Worm (Caenorhabditis elegans) whole organism, mixed stage, embryonic: Measurements from ENCODE around the gene acly-1.
A peak's percentile ranks its signal among the peaks of the same experiment; 100 is the strongest.

Source experiments
- M03D4.4 ChIP-seq: sonication (generic microtip); optimal IDR thresholded peaks from 2 replicates; lab custom pipeline; 2017; ENCODE audit warnings: mild to moderate bottlenecking, missing genetic modification characterization, missing compliant biosample characterization
- blmp-1 ChIP-seq: fragments of 150-350 bp; optimal IDR thresholded peaks from 2 replicates; lab custom pipeline; 2014; ENCODE audit warnings: missing biosample characterization, missing genetic modification characterization
- ceh-39 ChIP-seq: fragments of 150-350 bp; optimal IDR thresholded peaks from 2 replicates; lab custom pipeline; 2014; ENCODE audit warnings: missing biosample characterization, missing genetic modification characterization
- ceh-43 ChIP-seq: fragments of 200-800 bp; sonication (Bioruptor generic); optimal IDR thresholded peaks from 2 replicates; lab custom pipeline; 2018; ENCODE audit warnings: mild to moderate bottlenecking, missing genetic modification characterization, moderate library complexity, missing compliant biosample characterization
- ces-1 ChIP-seq: fragments of 150-350 bp; optimal IDR thresholded peaks from 2 replicates; lab custom pipeline; 2014; ENCODE audit warnings: missing biosample characterization, missing genetic modification reagents, missing genetic modification characterization
- cnd-1 ChIP-seq: fragments of 200-800 bp; sonication (Bioruptor generic); optimal IDR thresholded peaks from 2 replicates; lab custom pipeline; 2018; ENCODE audit warnings: mild to moderate bottlenecking, missing genetic modification characterization, missing compliant biosample characterization
- drap-1 ChIP-seq: fragments of 200-800 bp; sonication (Bioruptor generic); optimal IDR thresholded peaks from 3 replicates; lab custom pipeline; 2018; ENCODE audit warnings: mild to moderate bottlenecking, missing genetic modification characterization, missing compliant biosample characterization
- elt-1 ChIP-seq: sonication (generic microtip); optimal IDR thresholded peaks from 2 replicates; lab custom pipeline; 2017; ENCODE audit warnings: missing genetic modification characterization, mild to moderate bottlenecking, missing compliant biosample characterization, antibody characterized with exemption, moderate library complexity, borderline replicate concordance; ENCODE audit not compliant: insufficient read depth
- elt-3 ChIP-seq: fragments of 150-350 bp; optimal IDR thresholded peaks from 2 replicates; lab custom pipeline; 2014; ENCODE audit warnings: missing biosample characterization, missing genetic modification characterization
- flh-1 ChIP-seq: fragments of 200-800 bp; sonication (Bioruptor generic); optimal IDR thresholded peaks from 2 replicates; lab custom pipeline; 2018; ENCODE audit warnings: mild to moderate bottlenecking, missing genetic modification characterization, moderate library complexity, missing compliant biosample characterization
- ham-2 ChIP-seq: fragments of 200-800 bp; sonication (Bioruptor generic); optimal IDR thresholded peaks from 2 replicates; lab custom pipeline; 2018; ENCODE audit warnings: mild to moderate bottlenecking, missing genetic modification characterization, missing compliant biosample characterization
- hlh-1 ChIP-seq: fragments of 150-350 bp; optimal IDR thresholded peaks from 2 replicates; lab custom pipeline; 2014; ENCODE audit warnings: missing biosample characterization, missing genetic modification reagents, missing genetic modification characterization
- lin-13 ChIP-seq: fragments of 150-350 bp; optimal IDR thresholded peaks from 2 replicates; lab custom pipeline; 2014; ENCODE audit warnings: missing biosample characterization, missing genetic modification characterization
- lin-32 ChIP-seq: fragments of 200-800 bp; sonication (Bioruptor generic); optimal IDR thresholded peaks from 2 replicates; lab custom pipeline; 2018; ENCODE audit warnings: mild to moderate bottlenecking, missing genetic modification characterization, missing compliant biosample characterization
- lsy-2 ChIP-seq: fragments of 150-350 bp; optimal IDR thresholded peaks from 2 replicates; lab custom pipeline; 2014; ENCODE audit warnings: missing biosample characterization, missing genetic modification characterization
- mab-5 ChIP-seq: fragments of 150-350 bp; optimal IDR thresholded peaks from 2 replicates; lab custom pipeline; 2014; ENCODE audit warnings: missing biosample characterization, missing genetic modification characterization
- mep-1 ChIP-seq: fragments of 150-350 bp; optimal IDR thresholded peaks from 2 replicates; lab custom pipeline; 2017; ENCODE audit warnings: missing biosample characterization, missing genetic modification reagents, missing genetic modification characterization, inconsistent platforms
- mls-2 ChIP-seq: sonication (generic microtip); optimal IDR thresholded peaks from 2 replicates; lab custom pipeline; 2016; ENCODE audit warnings: mild to moderate bottlenecking, missing genetic modification characterization, moderate library complexity, missing compliant biosample characterization
- nhr-2 ChIP-seq: fragments of 150-350 bp; optimal IDR thresholded peaks from 2 replicates; lab custom pipeline; 2014; ENCODE audit warnings: missing biosample characterization, missing genetic modification characterization
- nhr-237 ChIP-seq: fragments of 150-350 bp; optimal IDR thresholded peaks from 2 replicates; lab custom pipeline; 2014; ENCODE audit warnings: missing biosample characterization, missing genetic modification characterization
- nhr-28 ChIP-seq: fragments of 150-350 bp; optimal IDR thresholded peaks from 2 replicates; lab custom pipeline; 2014; ENCODE audit warnings: missing biosample characterization, missing genetic modification characterization
- nhr-76 ChIP-seq: sonication (generic microtip); optimal IDR thresholded peaks from 2 replicates; lab custom pipeline; 2017; ENCODE audit warnings: missing biosample characterization, missing genetic modification characterization
- pha-4 ChIP-seq: fragments of 150-350 bp; optimal IDR thresholded peaks from 2 replicates; lab custom pipeline; 2018; ENCODE audit warnings: missing biosample characterization, missing genetic modification reagents, missing genetic modification characterization
- sem-2 ChIP-seq: fragments of 200-800 bp; sonication (Bioruptor generic); optimal IDR thresholded peaks from 2 replicates; lab custom pipeline; 2018; ENCODE audit warnings: mild to moderate bottlenecking, missing genetic modification characterization, missing compliant biosample characterization
- snpc-4 ChIP-seq: fragments of 150-350 bp; optimal IDR thresholded peaks from 2 replicates; lab custom pipeline; 2014; ENCODE audit warnings: missing biosample characterization, missing genetic modification characterization
- sptf-1 ChIP-seq: sonication (generic microtip); optimal IDR thresholded peaks from 2 replicates; lab custom pipeline; 2017; ENCODE audit warnings: mild to moderate bottlenecking, missing genetic modification characterization, moderate library complexity, missing compliant biosample characterization
- unc-120 ChIP-seq: sonication (generic microtip); optimal IDR thresholded peaks from 2 replicates; lab custom pipeline; 2017; ENCODE audit warnings: missing genetic modification characterization, missing compliant biosample characterization; ENCODE audit not compliant: poor library complexity, severe bottlenecking
- unc-39 ChIP-seq: fragments of 150-350 bp; optimal IDR thresholded peaks from 2 replicates; lab custom pipeline; 2014; ENCODE audit warnings: missing biosample characterization, missing genetic modification characterization
- unc-62 ChIP-seq: fragments of 150-350 bp; optimal IDR thresholded peaks from 2 replicates; lab custom pipeline; 2014; ENCODE audit warnings: missing biosample characterization, missing genetic modification reagents, missing genetic modification characterization
- zip-8 ChIP-seq: fragments of 150-350 bp; optimal IDR thresholded peaks from 2 replicates; lab custom pipeline; 2014; ENCODE audit warnings: missing biosample characterization, missing genetic modification characterization
- ztf-11 ChIP-seq: fragments of 150-350 bp; optimal IDR thresholded peaks from 2 replicates; lab custom pipeline; 2014; ENCODE audit warnings: missing biosample characterization, missing genetic modification characterization

The acly-1 gene

DNA sequence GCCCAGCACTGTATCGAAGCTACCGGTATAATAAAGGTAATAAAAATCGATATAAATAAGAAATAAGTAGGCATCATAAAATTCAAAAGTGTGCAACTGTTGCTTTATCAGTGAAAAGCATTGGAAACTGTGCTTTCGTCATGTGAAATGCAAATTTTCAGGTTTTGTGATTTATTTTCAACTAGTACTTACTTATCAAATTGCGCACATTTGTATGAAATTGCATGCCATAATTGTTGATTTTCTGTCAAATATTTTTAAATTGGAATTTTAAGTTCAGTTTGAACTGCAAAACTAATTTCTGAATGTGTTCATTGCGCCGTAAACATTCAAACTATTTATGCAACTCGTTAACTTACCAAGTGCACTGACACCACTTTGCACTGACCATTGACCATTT, 6.4 kb downstream of the acly-1 start, which contains the start of gene D1005.4:
Gene D1005.4, minus strand, starts transcription at position 101 of the 400 bp plus-strand sequence.
- TF ChIP-seq mls-2 (tag; lab: Kevin White, UChicago), result no peak
- TF ChIP-seq lsy-2 (tag; lab: Kevin White, UChicago), result no peak
- TF ChIP-seq nhr-237, result no peak
- TF ChIP-seq sem-2 (GFP tag; lab: Kevin White, UChicago), result no peak
- no peak for TF ChIP-seq blmp-1

DNA sequence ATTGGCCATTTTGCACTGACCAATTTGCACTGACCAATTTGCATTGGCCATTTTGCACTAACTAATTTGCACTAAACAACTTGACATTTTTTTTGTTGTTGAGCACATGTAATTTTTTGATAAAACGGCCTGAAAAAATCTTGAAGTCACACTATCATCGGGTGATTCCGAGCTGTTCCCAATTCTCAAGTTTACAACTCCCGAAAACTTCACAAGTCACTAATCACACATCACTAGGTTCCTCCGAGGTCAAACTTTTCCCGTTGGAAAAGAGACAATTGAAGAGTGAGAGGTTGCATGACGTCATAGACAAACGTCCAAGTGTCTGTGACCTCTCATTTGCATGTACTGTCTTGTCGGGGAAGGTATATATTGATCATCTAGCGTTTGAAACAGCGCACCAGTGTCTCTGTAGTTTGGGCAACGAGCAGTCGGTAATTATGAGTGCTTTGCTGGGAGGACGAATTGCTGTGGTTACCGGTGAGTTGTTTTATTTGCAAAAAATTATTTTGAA, 6.8 kb downstream of the acly-1 start, which contains the start of the genes D1005.10 and dhs-25:
Gene D1005.10, minus strand, starts transcription at position 51 of the 514 bp plus-strand sequence.
Gene dhs-25, plus strand, starts transcription at position 398 of the 514 bp plus-strand sequence.
- TF ChIP-seq mep-1 (peak; percentile 27), ztf-11 (no peak), ceh-39 (tag; lab: Kevin White, UChicago) (no peak), pha-4 (tag; lab: Kevin White, UChicago) (peak; percentile 63), nhr-237 (peak; percentile 19), nhr-2 (tag; lab: Kevin White, UChicago) (no peak), unc-62 (GFP tag; lab: Kevin White, UChicago) (peak; percentile 56), unc-39 (tag; lab: Kevin White, UChicago) (no peak), ceh-43 (GFP tag; lab: Kevin White, UChicago) (no peak), elt-1 (tag; lab: Kevin White, UChicago) (no peak), sem-2 (GFP tag; lab: Kevin White, UChicago) (no peak), blmp-1 (no peak), hlh-1 (tag; lab: Kevin White, UChicago) (peak; percentile 64), unc-120 (no peak), ham-2 (GFP tag; lab: Kevin White, UChicago) (no peak), mab-5 (tag; lab: Kevin White, UChicago) (no peak), nhr-76 (no peak), lsy-2 (tag; lab: Kevin White, UChicago) (peak; percentile 21), cnd-1 (tag; lab: Kevin White, UChicago) (no peak), lin-13 (no peak), snpc-4 (tag; lab: Kevin White, UChicago) (no peak), elt-3 (tag; lab: Kevin White, UChicago) (no peak), lin-32 (GFP tag; lab: Kevin White, UChicago) (no peak), sptf-1 (tag; lab: Kevin White, UChicago) (no peak), zip-8 (tag; lab: Kevin White, UChicago) (peak; percentile 55)

ce11 chrX:1487096-1487495, 7.8 kb downstream of the acly-1 start:
- no peak for TF ChIP-seq ceh-43 (GFP tag; lab: Kevin White, UChicago)
- TF ChIP-seq elt-3 (tag; lab: Kevin White, UChicago), result no peak
- TF ChIP-seq lin-13, result no peak
- no peak for TF ChIP-seq blmp-1
- no peak for TF ChIP-seq lsy-2 (tag; lab: Kevin White, UChicago)
- no peak for TF ChIP-seq nhr-237
- TF ChIP-seq unc-120, result no peak
- no peak for TF ChIP-seq ham-2 (GFP tag; lab: Kevin White, UChicago)
- TF ChIP-seq ceh-39 (tag; lab: Kevin White, UChicago), result no peak
- no peak for TF ChIP-seq M03D4.4
- no peak for TF ChIP-seq unc-39 (tag; lab: Kevin White, UChicago)
- TF ChIP-seq flh-1 (GFP tag; lab: Kevin White, UChicago), result no peak
- no peak for TF ChIP-seq mls-2 (tag; lab: Kevin White, UChicago)
- TF ChIP-seq drap-1 (GFP tag; lab: Kevin White, UChicago), result no peak
- TF ChIP-seq zip-8 (tag; lab: Kevin White, UChicago), result no peak
- no peak for TF ChIP-seq nhr-28
- TF ChIP-seq lin-32 (GFP tag; lab: Kevin White, UChicago), result no peak

DNA sequence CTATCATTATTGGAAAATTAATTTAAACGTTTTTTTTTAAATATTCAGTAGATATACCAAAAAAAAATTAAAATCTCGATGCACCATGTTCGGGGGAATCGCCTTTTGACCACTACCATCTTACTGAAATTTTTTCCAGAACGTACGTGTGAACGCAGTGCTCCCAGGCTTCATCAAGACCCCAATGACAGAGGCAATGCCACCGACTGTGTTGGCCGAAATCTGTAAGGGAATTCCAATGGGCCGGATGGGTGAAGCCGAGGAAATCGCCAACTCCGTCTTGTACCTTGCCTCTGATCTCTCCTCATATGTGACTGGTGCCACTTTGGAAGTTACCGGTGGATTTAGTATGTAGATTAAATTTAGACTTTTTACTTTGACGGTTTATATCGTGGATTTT, 9.4 kb downstream of the acly-1 start:
- TF ChIP-seq mep-1, result no peak

- TF ChIP-seq mls-2 (tag; lab: Kevin White, UChicago) (no peak), unc-39 (tag; lab: Kevin White, UChicago) (no peak), ces-1 (no peak), ztf-11 (no peak), elt-1 (tag; lab: Kevin White, UChicago) (no peak), nhr-28 (no peak), pha-4 (tag; lab: Kevin White, UChicago) (no peak)
Measured at ce11 chrX:1489574-1489973, 10.2 kb downstream of the acly-1 start.
